Worm (Caenorhabditis elegans): ENCODE measurements around the gene R08F11.4.
A peak's percentile ranks its signal among the peaks of the same experiment; 100 is the strongest.

Gene R08F11.4

DNA sequence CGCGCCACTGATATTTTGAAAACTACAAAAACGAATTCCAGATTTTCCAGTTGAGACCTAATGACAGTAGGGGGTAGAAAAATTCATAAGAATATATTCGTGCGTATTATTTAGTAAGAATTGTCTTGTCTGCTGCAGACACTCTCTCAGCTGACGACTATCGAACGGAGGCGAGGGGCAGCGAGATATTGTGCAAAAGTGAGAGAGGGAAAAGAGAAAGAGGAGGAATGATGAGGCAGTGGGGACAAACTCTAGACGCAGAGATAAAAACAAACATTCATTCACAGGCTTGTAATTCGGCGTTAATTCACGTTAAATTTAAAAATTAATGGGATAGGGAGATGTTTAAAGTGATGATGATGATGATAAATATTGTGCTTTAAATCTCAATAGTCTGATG is 48.4 kb downstream of the R08F11.4 start, which contains the start of gene gid-7 (continued):
- TF ChIP-seq ama-1 (optimal IDR thresholded peaks at IDR 0.05) (no peak), ceh-9 (tag; optimal IDR thresholded peaks at IDR 0.05) (no peak), fos-1 (tag; optimal IDR thresholded peaks at IDR 0.05) (no peak), ZK546.5 (tag; optimal IDR thresholded peaks at IDR 0.05) (no peak), pqm-1 (tag; optimal IDR thresholded peaks at IDR 0.05) (no peak), snpc-4 (tag; optimal IDR thresholded peaks at IDR 0.05) (peak; percentile 71), hmg-11 (tag; optimal IDR thresholded peaks at IDR 0.05) (peak; percentile 64), skn-1 (tag; optimal IDR thresholded peaks at IDR 0.05) (peak; percentile 7)
